Worm (Caenorhabditis elegans) whole organism, late embryonic: Measurements from ENCODE around the gene T07F12.1.

Source experiments
- F13H6.1 ChIP-seq: sonication (generic microtip); optimal IDR thresholded peaks from 2 replicates; lab custom pipeline; 2016; ENCODE audit warnings: missing genetic modification characterization, missing compliant biosample characterization
- ceh-48 ChIP-seq: sonication (generic microtip); optimal IDR thresholded peaks from 2 replicates; lab custom pipeline; 2016; ENCODE audit warnings: missing genetic modification characterization, inconsistent platforms, missing compliant biosample characterization
- dve-1 ChIP-seq: sonication (generic microtip); optimal IDR thresholded peaks from 2 replicates; lab custom pipeline; 2017; ENCODE audit warnings: antibody characterized with exemption, mild to moderate bottlenecking, missing genetic modification characterization, missing compliant biosample characterization
- fkh-10 ChIP-seq: fragments of 150-350 bp; optimal IDR thresholded peaks from 2 replicates; lab custom pipeline; 2014; ENCODE audit warnings: missing biosample characterization, missing genetic modification reagents, missing genetic modification characterization
- pqm-1 ChIP-seq: sonication (generic microtip); optimal IDR thresholded peaks from 2 replicates; lab custom pipeline; 2016; ENCODE audit warnings: missing genetic modification characterization, missing compliant biosample characterization

ce11 chrX:4853060-4853459, 40.8 kb upstream of the T07F12.1 start, which contains the start of gene F39C12.1:
- TF ChIP-seq ceh-48 (tag; lab: Kevin White, UChicago) (no peak), F13H6.1 (tag; lab: Kevin White, UChicago) (no peak), dve-1 (tag; lab: Kevin White, UChicago) (peak; percentile 11), fkh-10 (GFP tag; lab: Kevin White, UChicago) (no peak), pqm-1 (no peak)
